Fruit fly (Drosophila melanogaster) whole organism, embryonic: ENCODE results near the gene CG31710.
A peak's percentile ranks its signal among the peaks of the same experiment; 100 is the strongest.

Source experiments
- Asciz ChIP-seq: fragments of 200-800 bp; sonication (Bioruptor generic); optimal IDR thresholded peaks from 2 replicates; lab custom pipeline; 2017; ENCODE audit warnings: missing biosample characterization, mild to moderate bottlenecking, missing genetic modification characterization, missing genetic modification reagents
- B-H1 ChIP-seq: fragments of 200-800 bp; sonication (Bioruptor generic); IDR thresholded peaks from 3 replicates; pipeline ENCODE4 v1.3.6; 2022; ENCODE audit warnings: missing biosample characterization, missing genetic modification characterization
- CG12391 ChIP-seq: fragments of 200-800 bp; sonication (Bioruptor generic); optimal IDR thresholded peaks from 3 replicates; lab custom pipeline; 2018; ENCODE audit warnings: missing biosample characterization, mild to moderate bottlenecking, missing genetic modification characterization, moderate library complexity
- CG13894 ChIP-seq: fragments of 200-800 bp; sonication (Bioruptor generic); optimal IDR thresholded peaks from 3 replicates; lab custom pipeline; 2018; ENCODE audit warnings: missing biosample characterization, mild to moderate bottlenecking, missing genetic modification characterization, moderate library complexity
- CG14667 ChIP-seq: fragments of 200-800 bp; sonication (Bioruptor generic); IDR thresholded peaks from 2 replicates; pipeline ENCODE4 v1.3.6; 2022; ENCODE audit warnings: missing biosample characterization, missing genetic modification characterization
- CG17385 ChIP-seq: fragments of 200-800 bp; sonication (Bioruptor generic); optimal IDR thresholded peaks from 3 replicates; lab custom pipeline; 2018; ENCODE audit warnings: missing biosample characterization, mild to moderate bottlenecking, missing genetic modification characterization
- CG18599 ChIP-seq: fragments of 200-800 bp; sonication (Bioruptor generic); optimal IDR thresholded peaks from 3 replicates; lab custom pipeline; 2017; ENCODE audit warnings: missing biosample characterization, missing genetic modification characterization, mild to moderate bottlenecking, moderate library complexity, missing genetic modification reagents
- CG2129 ChIP-seq: fragments of 200-800 bp; sonication (Bioruptor generic); IDR thresholded peaks from 2 replicates; pipeline ENCODE4 v1.3.6; 2022; ENCODE audit warnings: missing biosample characterization, missing genetic modification characterization; ENCODE audit not compliant: partially characterized antibody
- CG2712 ChIP-seq: fragments of 200-800 bp; optimal IDR thresholded peaks from 3 replicates; lab custom pipeline; 2019; ENCODE audit warnings: missing biosample characterization, mild to moderate bottlenecking, missing genetic modification characterization, moderate library complexity
- CG2875 ChIP-seq: fragments of 200-800 bp; sonication (Bioruptor generic); optimal IDR thresholded peaks from 2 replicates; lab custom pipeline; 2017; ENCODE audit warnings: missing biosample characterization, mild to moderate bottlenecking, missing genetic modification characterization, missing genetic modification reagents
- CG32772 ChIP-seq: fragments of 200-800 bp; sonication (Bioruptor generic); IDR thresholded peaks from 2 replicates; pipeline ENCODE4 v1.3.6; 2022; ENCODE audit warnings: missing biosample characterization, missing genetic modification characterization
- CG3726 ChIP-seq: fragments of 200-800 bp; sonication (Bioruptor generic); IDR thresholded peaks from 3 replicates; pipeline ENCODE4, ENCODE4 v1.3.6; 2022; ENCODE audit warnings: missing biosample characterization, missing genetic modification characterization
- CG6254 ChIP-seq: fragments of 200-800 bp; sonication (Bioruptor generic); optimal IDR thresholded peaks from 3 replicates; lab custom pipeline; 2017; ENCODE audit warnings: mild to moderate bottlenecking, missing biosample characterization, missing genetic modification reagents, missing genetic modification characterization
- CG7963 ChIP-seq: fragments of 200-800 bp; sonication (Bioruptor generic); IDR thresholded peaks from 3 replicates; pipeline ENCODE4 v1.3.6; 2022; ENCODE audit warnings: missing biosample characterization, missing genetic modification characterization; ENCODE audit not compliant: partially characterized antibody
- CG8478 ChIP-seq: fragments of >200 bp; optimal IDR thresholded peaks from 2 replicates; lab custom pipeline; 2018
- CG9437 ChIP-seq: fragments of 200-800 bp; sonication (Bioruptor generic); optimal IDR thresholded peaks from 2 replicates; lab custom pipeline; 2018; ENCODE audit warnings: missing biosample characterization, mild to moderate bottlenecking, missing genetic modification characterization
- Camta ChIP-seq: fragments of 200-800 bp; sonication (Bioruptor generic); optimal IDR thresholded peaks from 2 replicates; lab custom pipeline; 2016; ENCODE audit warnings: missing biosample characterization, missing genetic modification characterization
- Dek ChIP-seq: fragments of 200-800 bp; sonication (Bioruptor generic); optimal IDR thresholded peaks from 3 replicates; lab custom pipeline; 2019; ENCODE audit warnings: missing biosample characterization, mild to moderate bottlenecking, missing genetic modification characterization, moderate library complexity
- Dp ChIP-seq: fragments of 200-800 bp; sonication (Bioruptor generic); optimal IDR thresholded peaks from 2 replicates; lab custom pipeline; 2018; ENCODE audit warnings: missing biosample characterization, mild to moderate bottlenecking, missing genetic modification characterization, moderate library complexity
- Eip74EF ChIP-seq, 2 experiments: fragments of 200-800 bp in 1 of 2; fragments of >200 bp in 1 of 2; sonication (Bioruptor generic) in 1 of 2; optimal IDR thresholded peaks; 2 replicates each; lab custom pipeline; 2017 to 2019; ENCODE audit warnings: missing biosample characterization in 2 of 2, missing genetic modification characterization in 2 of 2, mild to moderate bottlenecking in 1 of 2, moderate library complexity in 1 of 2
- Hmr ChIP-seq: fragments of 200-800 bp; sonication (Bioruptor generic); optimal IDR thresholded peaks from 3 replicates; lab custom pipeline; 2017; ENCODE audit warnings: mild to moderate bottlenecking, missing biosample characterization, missing genetic modification reagents, missing genetic modification characterization
- Hmx ChIP-seq: fragments of 200-800 bp; sonication (Bioruptor generic); optimal IDR thresholded peaks from 2 replicates; lab custom pipeline; 2016; ENCODE audit warnings: missing biosample characterization, missing genetic modification characterization
- Lhr ChIP-seq: fragments of 200-800 bp; sonication (Bioruptor generic); optimal IDR thresholded peaks from 3 replicates; lab custom pipeline; 2017; ENCODE audit warnings: mild to moderate bottlenecking, missing biosample characterization, missing genetic modification reagents, missing genetic modification characterization
- NK7.1 ChIP-seq: fragments of 200-800 bp; sonication (Bioruptor generic); optimal IDR thresholded peaks from 3 replicates; lab custom pipeline; 2016; ENCODE audit warnings: missing biosample characterization, missing genetic modification characterization
- Oli ChIP-seq: fragments of 200-800 bp; sonication (Bioruptor generic); optimal IDR thresholded peaks from 2 replicates; lab custom pipeline; 2018; ENCODE audit warnings: missing biosample characterization, mild to moderate bottlenecking, missing genetic modification characterization, moderate library complexity
- Optix ChIP-seq: fragments of 200-800 bp; sonication (Bioruptor generic); IDR thresholded peaks from 3 replicates; pipeline ENCODE4 v1.3.6; 2022; ENCODE audit warnings: missing biosample characterization, missing genetic modification characterization
- Rfx ChIP-seq: fragments of 200-800 bp; sonication (Bioruptor generic); IDR thresholded peaks from 2 replicates; pipeline ENCODE4 v1.3.6; 2022; ENCODE audit warnings: missing biosample characterization, missing genetic modification characterization
- Vsx1 ChIP-seq: fragments of 200-800 bp; sonication (Bioruptor generic); optimal IDR thresholded peaks from 2 replicates; lab custom pipeline; 2017; ENCODE audit warnings: missing biosample characterization, mild to moderate bottlenecking, missing genetic modification characterization, missing genetic modification reagents
- Xrp1 ChIP-seq: fragments of 200-800 bp; sonication (Bioruptor generic); IDR thresholded peaks from 2 replicates; pipeline ENCODE4 v1.3.6; 2022; ENCODE audit warnings: missing biosample characterization, missing genetic modification characterization
- abd-A ChIP-seq: fragments of 200-800 bp; sonication (Bioruptor generic); optimal IDR thresholded peaks from 3 replicates; lab custom pipeline; 2019; ENCODE audit warnings: missing biosample characterization, mild to moderate bottlenecking, missing genetic modification characterization, moderate library complexity
- ara ChIP-seq: fragments of 200-800 bp; sonication (Bioruptor generic); IDR thresholded peaks from 2 replicates; pipeline ENCODE4 v1.3.6; 2022; ENCODE audit warnings: missing biosample characterization, missing genetic modification characterization
- bbx ChIP-seq: fragments of 200-800 bp; sonication (Bioruptor generic); IDR thresholded peaks from 2 replicates; pipeline ENCODE4 v1.3.6; 2022; ENCODE audit warnings: missing biosample characterization, missing genetic modification characterization; ENCODE audit not compliant: partially characterized antibody
- bigmax ChIP-seq: fragments of 200-800 bp; sonication (Bioruptor generic); optimal IDR thresholded peaks from 2 replicates; lab custom pipeline; 2018; ENCODE audit warnings: missing biosample characterization, mild to moderate bottlenecking, missing genetic modification characterization
- bsh ChIP-seq, 2 experiments: fragments of 200-800 bp; sonication (Bioruptor generic); optimal IDR thresholded peaks; 2 replicates each; lab custom pipeline; 2017 to 2018; ENCODE audit warnings: mild to moderate bottlenecking in 2 of 2, missing biosample characterization in 2 of 2, missing genetic modification characterization in 2 of 2, moderate library complexity in 1 of 2
- chinmo ChIP-seq: fragments of 200-800 bp; sonication (Bioruptor generic); IDR thresholded peaks from 4 replicates; pipeline ENCODE4 v1.3.6; 2022; ENCODE audit warnings: missing biosample characterization, missing genetic modification characterization; ENCODE audit not compliant: partially characterized antibody
- ftz-f1 ChIP-seq: fragments of 200-800 bp; sonication (Bioruptor generic); optimal IDR thresholded peaks from 2 replicates; lab custom pipeline; 2016; ENCODE audit warnings: missing biosample characterization, missing genetic modification characterization
- gcm2 ChIP-seq: fragments of 200-800 bp; sonication (Bioruptor generic); optimal IDR thresholded peaks from 2 replicates; lab custom pipeline; 2016; ENCODE audit warnings: missing biosample characterization, missing genetic modification characterization
- gt ChIP-seq: fragments of 200-800 bp; sonication (Bioruptor generic); IDR thresholded peaks from 2 replicates; pipeline ENCODE4 v1.3.6; 2022; ENCODE audit warnings: missing biosample characterization, missing genetic modification characterization
- kay ChIP-seq: fragments of 200-800 bp; sonication (Bioruptor generic); optimal IDR thresholded peaks from 2 replicates; lab custom pipeline; 2016; ENCODE audit warnings: missing biosample characterization, missing genetic modification characterization
- maf-S ChIP-seq: fragments of 200-800 bp; sonication (Bioruptor generic); optimal IDR thresholded peaks from 2 replicates; lab custom pipeline; 2016; ENCODE audit warnings: missing biosample characterization, missing genetic modification characterization
- oc ChIP-seq: fragments of 200-800 bp; sonication (Bioruptor generic); optimal IDR thresholded peaks from 2 replicates; lab custom pipeline; 2018; ENCODE audit warnings: missing biosample characterization, mild to moderate bottlenecking, missing genetic modification characterization, moderate library complexity
- odd ChIP-seq: fragments of 200-800 bp; sonication (Bioruptor generic); optimal IDR thresholded peaks from 2 replicates; lab custom pipeline; 2017; ENCODE audit warnings: missing biosample characterization, mild to moderate bottlenecking, missing genetic modification characterization
- onecut ChIP-seq: fragments of 200-800 bp; sonication (Bioruptor generic); IDR thresholded peaks from 2 replicates; pipeline ENCODE4 v1.3.6; 2022; ENCODE audit warnings: missing biosample characterization, missing genetic modification characterization
- slou ChIP-seq: fragments of 200-800 bp; sonication (Bioruptor generic); optimal IDR thresholded peaks from 3 replicates; lab custom pipeline; 2016; ENCODE audit warnings: missing biosample characterization, missing genetic modification characterization
- so ChIP-seq: fragments of 200-800 bp; sonication (Bioruptor generic); IDR thresholded peaks from 3 replicates; pipeline ENCODE4 v1.3.6; 2022; ENCODE audit warnings: missing biosample characterization, missing genetic modification characterization
- vnd ChIP-seq: fragments of 200-800 bp; sonication (Bioruptor generic); IDR thresholded peaks from 3 replicates; pipeline ENCODE4 v1.3.6; 2022; ENCODE audit warnings: missing biosample characterization, missing genetic modification characterization; ENCODE audit not compliant: partially characterized antibody
- wdn ChIP-seq: fragments of 200-800 bp; sonication (Bioruptor generic); IDR thresholded peaks from 2 replicates; pipeline ENCODE4 v1.3.6; 2022; ENCODE audit warnings: missing biosample characterization, missing genetic modification characterization
- wek ChIP-seq: fragments of 200-800 bp; sonication (Bioruptor generic); optimal IDR thresholded peaks from 3 replicates; lab custom pipeline; 2018; ENCODE audit warnings: missing biosample characterization, mild to moderate bottlenecking, missing genetic modification characterization, moderate library complexity
- z ChIP-seq: fragments of 200-800 bp; sonication (Bioruptor generic); IDR thresholded peaks from 3 replicates; pipeline ENCODE4 v1.3.6; 2022; ENCODE audit warnings: missing biosample characterization, missing genetic modification characterization

The CG31710 gene

DNA sequence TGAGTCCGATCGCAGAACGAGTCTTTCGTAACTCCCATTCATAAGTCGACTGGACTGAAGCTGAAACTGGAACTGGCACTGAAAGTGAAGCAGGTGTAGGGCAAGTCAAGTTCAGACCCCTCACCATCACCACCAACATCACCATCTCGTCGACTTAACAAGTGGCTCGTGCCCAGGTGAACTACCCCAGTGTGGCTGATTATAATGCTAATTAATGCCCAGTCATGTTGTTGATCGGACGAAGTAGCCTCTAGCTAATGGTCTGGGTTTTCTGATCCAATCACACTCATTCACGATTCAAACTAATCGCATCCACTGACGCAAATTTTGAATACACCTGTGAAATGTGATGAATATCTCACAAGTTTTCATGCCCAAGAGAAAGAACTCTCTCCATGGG lies 23.0 kb upstream of the CG31710 start (continued):
- TF ChIP-seq chinmo (peak; percentile 75; the same call in 2 of the 4 replicates), bigmax (GFP tag; lab: Kevin White, UChicago) (no peak), onecut (GFP tag; lab: Robert Waterston, UW) (no peak), bsh (GFP tag; optimal IDR thresholded peaks at IDR 0.05; lab: Kevin White, UChicago) (no peak)
- TF ChIP-seq, all 482 proteins: peak for 8

DNA sequence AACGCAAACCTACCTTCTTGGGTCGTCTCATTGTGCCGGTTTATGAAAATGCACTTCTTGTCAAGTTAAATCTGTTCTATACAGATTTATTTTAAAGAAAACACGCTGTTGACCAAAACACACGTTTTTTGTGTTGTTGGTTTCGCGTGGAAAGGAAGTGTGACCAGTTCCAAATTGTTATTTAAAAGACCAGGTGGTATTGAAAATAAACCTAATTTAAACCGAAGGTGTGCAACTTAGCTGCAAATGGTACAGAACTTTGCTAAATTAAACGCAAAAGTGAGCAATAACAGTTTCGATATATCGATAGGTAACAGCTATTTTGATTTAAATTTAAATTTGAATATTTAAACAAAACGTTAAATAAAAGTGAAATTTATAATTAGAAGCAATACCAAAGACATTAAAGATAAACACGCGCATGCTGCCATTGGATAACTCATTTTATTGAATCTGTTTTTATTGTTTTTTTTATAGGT lies 5.4 kb upstream of the CG31710 start, which contains the start of gene CG4364:
Gene CG4364 (minus strand): TSS at position 165 of the 479 bp plus-strand sequence.
- TF ChIP-seq Vsx1 (GFP tag; lab: Kevin White, UChicago), result no peak
- peak; percentile 65 for TF ChIP-seq Dp
- TF ChIP-seq Hmx (GFP tag; lab: Kevin White, UChicago), result no peak
- peak; percentile 55 for TF ChIP-seq Lhr
- TF ChIP-seq CG2129 (GFP tag; lab: Robert Waterston, UW), result no peak; the same call in 1 of the 2 replicates
- no peak for TF ChIP-seq Camta (GFP tag; lab: Kevin White, UChicago)
- TF ChIP-seq Asciz (GFP tag; lab: Kevin White, UChicago), result no peak
- no peak for TF ChIP-seq Oli (tag; lab: Kevin White, UChicago)
- TF ChIP-seq odd, result no peak
- TF ChIP-seq kay, result no peak
- TF ChIP-seq ara (GFP tag; lab: Robert Waterston, UW), result no peak
- no peak for TF ChIP-seq B-H1
- TF ChIP-seq z (GFP tag; lab: Robert Waterston, UW), result no peak
- no peak for TF ChIP-seq wek (GFP tag; lab: Kevin White, UChicago)
- TF ChIP-seq Hmr (GFP tag; lab: Kevin White, UChicago), result no peak
- TF ChIP-seq Dek (tag; lab: Kevin White, UChicago), result no peak
- TF ChIP-seq CG17385 (GFP tag; lab: Kevin White, UChicago), result no peak
- no peak for TF ChIP-seq so (GFP tag; lab: Robert Waterston, UW)
- TF ChIP-seq oc (tag; lab: Kevin White, UChicago), result no peak
- TF ChIP-seq CG32772 (GFP tag; lab: Robert Waterston, UW), result no peak
- no peak for TF ChIP-seq CG9437 (GFP tag; lab: Kevin White, UChicago)
- TF ChIP-seq gt, result no peak
- TF ChIP-seq CG18599 (GFP tag; lab: Kevin White, UChicago), result no peak
- no peak for TF ChIP-seq CG2875
- TF ChIP-seq Optix (GFP tag; lab: Robert Waterston, UW), result no peak
- no peak for TF ChIP-seq CG12391 (tag; lab: Kevin White, UChicago)
- no peak for TF ChIP-seq CG3726 (GFP tag; lab: Robert Waterston, UW)
- TF ChIP-seq ftz-f1 (GFP tag; lab: Kevin White, UChicago), result peak; percentile 46
- no peak for TF ChIP-seq abd-A (tag; lab: Kevin White, UChicago)
- TF ChIP-seq bbx (GFP tag; lab: Robert Waterston, UW), result peak; percentile 80
- peak; percentile 65 for TF ChIP-seq CG13894
- TF ChIP-seq slou (GFP tag; lab: Kevin White, UChicago), result no peak
- peak; percentile 40 for TF ChIP-seq CG2712
- TF ChIP-seq wdn, result no peak
- TF ChIP-seq Rfx, result no peak
- no peak for TF ChIP-seq NK7.1 (GFP tag; lab: Kevin White, UChicago)
- TF ChIP-seq vnd (GFP tag; lab: Robert Waterston, UW), result peak; percentile 53; the same call in 1 of the 3 replicates
- TF ChIP-seq CG6254 (GFP tag; lab: Kevin White, UChicago), result no peak
- TF ChIP-seq Xrp1 (GFP tag; lab: Robert Waterston, UW), result no peak
- TF ChIP-seq gcm2 (GFP tag; lab: Kevin White, UChicago), result no peak
- TF ChIP-seq Eip74EF (GFP tag; optimal IDR thresholded peaks at IDR 0.05; lab: Kevin White, UChicago), result no peak
- peak; percentile 54; the same call in 2 of the 3 replicates for TF ChIP-seq CG7963 (GFP tag; lab: Robert Waterston, UW)
- no peak for TF ChIP-seq CG8478 (lab: Kevin White, UChicago)
- no peak for TF ChIP-seq CG14667
- no peak for TF ChIP-seq maf-S (GFP tag; lab: Kevin White, UChicago)
